Fruit fly (Drosophila melanogaster) whole organism, embryonic: ENCODE data around the gene CG42591.

Experiments used
- Atf6 ChIP-seq: fragments of 200-800 bp; sonication (Bioruptor generic); IDR thresholded peaks from 2 replicates; pipeline ENCODE4 v1.3.6; 2022; ENCODE audit warnings: missing biosample characterization, missing genetic modification characterization
- CG10321 ChIP-seq: fragments of 200-800 bp; sonication (Bioruptor generic); IDR thresholded peaks from 2 replicates; pipeline ENCODE4 v1.3.6; 2022; ENCODE audit warnings: missing biosample characterization, missing genetic modification characterization
- CG10654 ChIP-seq: fragments of 200-800 bp; sonication (Bioruptor generic); optimal IDR thresholded peaks from 2 replicates; lab custom pipeline; 2016; ENCODE audit warnings: missing biosample characterization, missing genetic modification characterization
- CG11398 ChIP-seq: fragments of 200-800 bp; sonication (Bioruptor generic); optimal IDR thresholded peaks from 2 replicates; lab custom pipeline; 2016; ENCODE audit warnings: missing biosample characterization, missing genetic modification characterization
- CG11560 ChIP-seq: fragments of 200-800 bp; sonication (Bioruptor generic); IDR thresholded peaks from 3 replicates; pipeline ENCODE4 v1.3.6; 2022; ENCODE audit warnings: missing biosample characterization, missing genetic modification characterization
- CG11695 ChIP-seq: fragments of 200-800 bp; sonication (Bioruptor generic); IDR thresholded peaks from 3 replicates; pipeline ENCODE4 v1.3.6; 2022; ENCODE audit warnings: missing biosample characterization, missing genetic modification characterization
- CG12071 ChIP-seq: fragments of 200-800 bp; sonication (Bioruptor generic); optimal IDR thresholded peaks from 3 replicates; lab custom pipeline; 2018; ENCODE audit warnings: missing biosample characterization, mild to moderate bottlenecking, missing genetic modification characterization
- CG1233 ChIP-seq: fragments of 200-800 bp; sonication (Bioruptor generic); optimal IDR thresholded peaks from 4 replicates; lab custom pipeline; 2018; ENCODE audit warnings: missing biosample characterization, mild to moderate bottlenecking, missing genetic modification characterization
- CG13894 ChIP-seq: fragments of 200-800 bp; sonication (Bioruptor generic); optimal IDR thresholded peaks from 3 replicates; lab custom pipeline; 2018; ENCODE audit warnings: missing biosample characterization, mild to moderate bottlenecking, missing genetic modification characterization, moderate library complexity
- CG15269 ChIP-seq: fragments of 200-800 bp; sonication (Bioruptor generic); optimal IDR thresholded peaks from 2 replicates; lab custom pipeline; 2018; ENCODE audit warnings: missing biosample characterization, mild to moderate bottlenecking, missing genetic modification characterization, moderate library complexity
- CG17829 ChIP-seq: fragments of 200-800 bp; optimal IDR thresholded peaks from 2 replicates; lab custom pipeline; 2019; ENCODE audit warnings: missing biosample characterization, mild to moderate bottlenecking, missing genetic modification characterization, moderate library complexity
- CG1832 ChIP-seq: fragments of 200-800 bp; sonication (Bioruptor generic); optimal IDR thresholded peaks from 2 replicates; lab custom pipeline; 2017; ENCODE audit warnings: missing biosample characterization, mild to moderate bottlenecking, missing genetic modification characterization, inconsistent platforms
- CG2678 ChIP-seq: fragments of 200-800 bp; sonication (Bioruptor generic); optimal IDR thresholded peaks from 3 replicates; lab custom pipeline; 2019; ENCODE audit warnings: missing biosample characterization, mild to moderate bottlenecking, missing genetic modification characterization, moderate library complexity
- CG32532 ChIP-seq: fragments of 200-800 bp; sonication (Bioruptor generic); IDR thresholded peaks from 2 replicates; pipeline ENCODE4 v1.3.6; 2022; ENCODE audit warnings: missing biosample characterization, missing genetic modification characterization
- CG3281 ChIP-seq: fragments of 200-800 bp; sonication (Bioruptor generic); optimal IDR thresholded peaks from 3 replicates; lab custom pipeline; 2017; ENCODE audit warnings: missing biosample characterization, mild to moderate bottlenecking, missing genetic modification characterization
- CG33557 ChIP-seq: fragments of 200-800 bp; sonication (Bioruptor generic); optimal IDR thresholded peaks from 2 replicates; lab custom pipeline; 2019; ENCODE audit warnings: missing biosample characterization, mild to moderate bottlenecking, missing genetic modification characterization, moderate library complexity
- CG4360 ChIP-seq: fragments of 200-800 bp; sonication (Bioruptor generic); IDR thresholded peaks from 2 replicates; pipeline ENCODE4 v1.3.6; 2022; ENCODE audit warnings: missing biosample characterization, missing genetic modification characterization
- CG7556 ChIP-seq: fragments of 200-800 bp; sonication (Bioruptor generic); optimal IDR thresholded peaks from 2 replicates; lab custom pipeline; 2017; ENCODE audit warnings: missing biosample characterization, mild to moderate bottlenecking, missing genetic modification characterization
- CG7745 ChIP-seq: fragments of 200-800 bp; sonication (Bioruptor generic); optimal IDR thresholded peaks from 2 replicates; lab custom pipeline; 2018; ENCODE audit warnings: missing biosample characterization, mild to moderate bottlenecking, missing genetic modification characterization, moderate library complexity
- CG8388 ChIP-seq: fragments of 200-800 bp; sonication (Bioruptor generic); optimal IDR thresholded peaks from 2 replicates; lab custom pipeline; 2019; ENCODE audit warnings: missing biosample characterization, mild to moderate bottlenecking, missing genetic modification characterization, moderate library complexity
- CG9727 ChIP-seq: fragments of 200-800 bp; sonication (Bioruptor generic); optimal IDR thresholded peaks from 3 replicates; lab custom pipeline; 2017; ENCODE audit warnings: missing biosample characterization, mild to moderate bottlenecking, missing genetic modification characterization
- CG9817 ChIP-seq: fragments of 200-800 bp; sonication (Bioruptor generic); optimal IDR thresholded peaks from 2 replicates; lab custom pipeline; 2018; ENCODE audit warnings: missing biosample characterization, mild to moderate bottlenecking, missing genetic modification characterization, moderate library complexity
- CoRest ChIP-seq: fragments of 200-800 bp; sonication (Bioruptor generic); optimal IDR thresholded peaks from 3 replicates; lab custom pipeline; 2018; ENCODE audit warnings: missing biosample characterization, mild to moderate bottlenecking, missing genetic modification characterization, moderate library complexity
- D19A ChIP-seq: fragments of 200-800 bp; optimal IDR thresholded peaks from 3 replicates; lab custom pipeline; 2019; ENCODE audit warnings: missing biosample characterization, mild to moderate bottlenecking, missing genetic modification characterization, moderate library complexity
- Dll ChIP-seq: fragments of 200-800 bp; sonication (Bioruptor generic); IDR thresholded peaks from 4 replicates; pipeline ENCODE4 v1.3.6; 2022; ENCODE audit warnings: missing biosample characterization, missing genetic modification characterization; ENCODE audit not compliant: partially characterized antibody
- Ets65A ChIP-seq: fragments of 200-800 bp; sonication (Bioruptor generic); peaks from one replicate; lab custom pipeline; 2016; ENCODE audit warnings: missing biosample characterization, missing genetic modification characterization
- GATAe ChIP-seq: fragments of 200-800 bp; sonication (Bioruptor generic); conservative IDR thresholded peaks from 2 replicates; pipeline ENCODE4 v1.3.6; 2022; ENCODE audit warnings: missing biosample characterization, missing genetic modification characterization
- HLH3B ChIP-seq: fragments of 200-800 bp; sonication (Bioruptor generic); IDR thresholded peaks from 2 replicates; pipeline ENCODE4 v1.3.6; 2022; ENCODE audit warnings: missing biosample characterization, missing genetic modification characterization
- Hr39 ChIP-seq: fragments of >200 bp; optimal IDR thresholded peaks from 2 replicates; lab custom pipeline; 2017
- Meics ChIP-seq: fragments of 200-800 bp; sonication (Bioruptor generic); optimal IDR thresholded peaks from 2 replicates; lab custom pipeline; 2017; ENCODE audit warnings: missing biosample characterization, mild to moderate bottlenecking, missing genetic modification characterization
- Ptx1 ChIP-seq: fragments of 200-800 bp; sonication (Bioruptor generic); IDR thresholded peaks from 2 replicates; pipeline ENCODE4 v1.3.6; 2022; ENCODE audit warnings: missing biosample characterization, missing genetic modification characterization
- Sox100B ChIP-seq: fragments of 200-800 bp; sonication (Bioruptor generic); optimal IDR thresholded peaks from 3 replicates; lab custom pipeline; 2018; ENCODE audit warnings: missing biosample characterization, mild to moderate bottlenecking, missing genetic modification characterization
- Sox102F ChIP-seq: fragments of 200-800 bp; sonication (Bioruptor generic); optimal IDR thresholded peaks from 2 replicates; lab custom pipeline; 2018; ENCODE audit warnings: missing biosample characterization, mild to moderate bottlenecking, missing genetic modification characterization, moderate library complexity
- TFAM ChIP-seq: fragments of 200-800 bp; sonication (Bioruptor generic); optimal IDR thresholded peaks from 2 replicates; lab custom pipeline; 2017; ENCODE audit warnings: missing biosample characterization, missing genetic modification characterization, inconsistent platforms
- Taf1 ChIP-seq: fragments of 200-800 bp; sonication (Bioruptor generic); IDR thresholded peaks from 2 replicates; pipeline ENCODE4 v1.3.6; 2022; ENCODE audit warnings: missing biosample characterization, missing genetic modification characterization
- Vsx1 ChIP-seq: fragments of 200-800 bp; sonication (Bioruptor generic); optimal IDR thresholded peaks from 2 replicates; lab custom pipeline; 2017; ENCODE audit warnings: missing biosample characterization, mild to moderate bottlenecking, missing genetic modification characterization, missing genetic modification reagents
- bcd ChIP-seq: fragments of 200-800 bp; sonication (Bioruptor generic); optimal IDR thresholded peaks from 2 replicates; lab custom pipeline; 2017; ENCODE audit warnings: missing biosample characterization, mild to moderate bottlenecking, missing genetic modification characterization
- bowl ChIP-seq: fragments of 200-800 bp; sonication (Bioruptor generic); IDR thresholded peaks from 2 replicates; pipeline ENCODE4 v1.3.6; 2022; ENCODE audit warnings: missing biosample characterization, missing genetic modification characterization
- ftz-f1 ChIP-seq: fragments of 200-800 bp; sonication (Bioruptor generic); optimal IDR thresholded peaks from 2 replicates; lab custom pipeline; 2016; ENCODE audit warnings: missing biosample characterization, missing genetic modification characterization
- gem ChIP-seq: fragments of 200-800 bp; sonication (Bioruptor generic); optimal IDR thresholded peaks from 2 replicates; lab custom pipeline; 2019; ENCODE audit warnings: missing biosample characterization, mild to moderate bottlenecking, missing genetic modification characterization, moderate library complexity
- mam ChIP-seq: fragments of 200-800 bp; sonication (Bioruptor generic); optimal IDR thresholded peaks from 3 replicates; lab custom pipeline; 2016; ENCODE audit warnings: missing biosample characterization, missing genetic modification characterization
- mirr ChIP-seq: fragments of 200-800 bp; sonication (Bioruptor generic); optimal IDR thresholded peaks from 3 replicates; lab custom pipeline; 2018; ENCODE audit warnings: missing biosample characterization, mild to moderate bottlenecking, missing genetic modification characterization
- mld ChIP-seq: fragments of 200-800 bp; sonication (Bioruptor generic); IDR thresholded peaks from 3 replicates; pipeline ENCODE4 v1.3.6; 2022; ENCODE audit warnings: missing biosample characterization, missing genetic modification characterization; ENCODE audit not compliant: partially characterized antibody
- pan ChIP-seq, 4 experiments: fragments of >200 bp in 3 of 4; fragments of 200-800 bp in 1 of 4; sonication (Bioruptor generic) in 1 of 4; optimal IDR thresholded peaks in 3 of 4; IDR thresholded peaks in 1 of 4; 2 replicates each; pipeline versions ENCODE4 v1.3.6 to Lab custom; 2017 to 2022; ENCODE audit warnings: missing biosample characterization in 2 of 4, missing genetic modification characterization in 2 of 4, mixed read lengths in 1 of 4
- sim ChIP-seq: fragments of 200-800 bp; sonication (Bioruptor generic); IDR thresholded peaks from 2 replicates; pipeline ENCODE4 v1.3.6; 2022; ENCODE audit warnings: missing biosample characterization, missing genetic modification characterization
- slbo ChIP-seq: fragments of 200-800 bp; sonication (Bioruptor generic); IDR thresholded peaks from 2 replicates; pipeline ENCODE4 v1.3.6; 2022; ENCODE audit warnings: missing biosample characterization, missing genetic modification characterization
- tio ChIP-seq: fragments of 200-800 bp; sonication (Bioruptor generic); optimal IDR thresholded peaks from 2 replicates; lab custom pipeline; 2017; ENCODE audit warnings: missing biosample characterization, missing genetic modification characterization, inconsistent platforms
- zf30C ChIP-seq: fragments of 200-800 bp; sonication (Bioruptor generic); optimal IDR thresholded peaks from 3 replicates; lab custom pipeline; 2018; ENCODE audit warnings: missing biosample characterization, mild to moderate bottlenecking, missing genetic modification characterization
- zfh2 ChIP-seq: fragments of 200-800 bp; sonication (Bioruptor generic); optimal IDR thresholded peaks from 2 replicates; lab custom pipeline; 2016; ENCODE audit warnings: missing biosample characterization, missing genetic modification characterization

Gene CG42591

dm6 chr3L:8073872-8074271 lies 4.1 kb upstream of the CG42591 start (continued):
- TF ChIP-seq Atf6 (GFP tag; lab: Robert Waterston, UW) = peak; percentile 40; the same call in 1 of the 2 replicates

- no peak for TF ChIP-seq CG7556
- TF ChIP-seq mirr = peak; percentile 9
- TF ChIP-seq TFAM (GFP tag; lab: Kevin White, UChicago) = no peak
- no peak for TF ChIP-seq CG8388 (GFP tag; lab: Kevin White, UChicago)
- TF ChIP-seq HLH3B (GFP tag; lab: Robert Waterston, UW) = no peak
- no peak for TF ChIP-seq CG17829 (tag; lab: Kevin White, UChicago)
- peak; percentile 18 for TF ChIP-seq zfh2 (GFP tag; lab: Kevin White, UChicago)
- no peak for TF ChIP-seq CG15269
- TF ChIP-seq CG2678 (tag; lab: Kevin White, UChicago) = peak; percentile 23
- TF ChIP-seq pan (optimal IDR thresholded peaks at IDR 0.05; lab: Kevin White, UChicago) = no peak
- TF ChIP-seq pan (GFP tag; optimal IDR thresholded peaks at IDR 0.05 in 1 of 2, IDR thresholded peaks at IDR 0.05 in 1 of 2) = peak in 1 of 2 experiments; percentile 16
- no peak for TF ChIP-seq ftz-f1
- TF ChIP-seq Ets65A = no peak
- TF ChIP-seq Sox100B (GFP tag; lab: Kevin White, UChicago) = peak; percentile 4
- no peak for TF ChIP-seq Ptx1
- TF ChIP-seq CG10654 (GFP tag; lab: Kevin White, UChicago) = no peak
- TF ChIP-seq Taf1 (GFP tag; lab: Robert Waterston, UW) = no peak
- no peak for TF ChIP-seq CG11398
- no peak for TF ChIP-seq CG1832 (GFP tag; lab: Kevin White, UChicago)
- no peak for TF ChIP-seq CG12071 (GFP tag; lab: Kevin White, UChicago)
- TF ChIP-seq mld (GFP tag; lab: Robert Waterston, UW) = no peak
- peak; percentile 24 for TF ChIP-seq Meics
- TF ChIP-seq mam (GFP tag; lab: Kevin White, UChicago) = peak; percentile 12
- TF ChIP-seq CG9817 = peak; percentile 2
- no peak for TF ChIP-seq Hr39 (lab: Kevin White, UChicago)
- no peak for TF ChIP-seq zf30C (GFP tag; lab: Kevin White, UChicago)
- TF ChIP-seq CoRest = peak; percentile 6
- TF ChIP-seq D19A (tag; lab: Kevin White, UChicago) = peak; percentile 78
- TF ChIP-seq Vsx1 (GFP tag; lab: Kevin White, UChicago) = peak; percentile 61
- TF ChIP-seq tio (GFP tag; lab: Kevin White, UChicago) = peak; percentile 1
- peak; percentile 97 for TF ChIP-seq CG7745
- no peak for TF ChIP-seq CG1233
- TF ChIP-seq Sox102F (GFP tag; lab: Kevin White, UChicago) = peak; percentile 9
- TF ChIP-seq CG32532 (GFP tag; lab: Robert Waterston, UW) = peak; percentile 35; the same call in 1 of the 2 replicates
- TF ChIP-seq CG4360 = no peak
- peak; percentile 33 for TF ChIP-seq GATAe (GFP tag; lab: Robert Waterston, UW)
- no peak for TF ChIP-seq sim (GFP tag; lab: Robert Waterston, UW)
- no peak for TF ChIP-seq CG9727 (GFP tag; lab: Kevin White, UChicago)
- no peak for TF ChIP-seq Dll
- TF ChIP-seq bcd (GFP tag; lab: Kevin White, UChicago) = no peak
- TF ChIP-seq CG3281 (GFP tag; lab: Kevin White, UChicago) = peak; percentile 26
- TF ChIP-seq CG11560 (tag; lab: Robert Waterston, UW) = no peak
- no peak for TF ChIP-seq CG33557 (GFP tag; lab: Kevin White, UChicago)
- TF ChIP-seq CG13894 = no peak
- TF ChIP-seq bowl (GFP tag; lab: Robert Waterston, UW) = no peak
- peak; percentile 3 for TF ChIP-seq gem (tag; lab: Kevin White, UChicago)
- 0 out of 2 replicates have a peak, but pooled peaks have one; percentile 5 for TF ChIP-seq slbo (GFP tag; lab: Robert Waterston, UW)
- no peak for TF ChIP-seq CG11695 (GFP tag; lab: Robert Waterston, UW)
- TF ChIP-seq CG10321 (GFP tag; lab: Robert Waterston, UW) = no peak
These were observed 3.6 kb upstream of the CG42591 start for dm6 chr3L:8073370-8073769.
